Worm (Caenorhabditis elegans): Measurements from ENCODE around the gene K06G5.3.

Gene K06G5.3

ce11 chrX:14255973-14256372, 32.9 kb upstream of the K06G5.3 start, which contains the start of gene E02H4.7:
E02H4.7 (plus strand) TSS chrX:14256273.
- no peak for TF ChIP-seq dmd-8 (GFP tag; IDR thresholded peaks at IDR 0.05)
- no peak for TF ChIP-seq ztf-7 (tag; optimal IDR thresholded peaks at IDR 0.05)
- TF ChIP-seq T26A8.4 (GFP tag; IDR thresholded peaks at IDR 0.05) = no peak
- no peak for TF ChIP-seq mep-1 (tag; optimal IDR thresholded peaks at IDR 0.05)
- no peak for TF ChIP-seq T20F7.1 (GFP tag; optimal IDR thresholded peaks at IDR 0.05)

ce11 chrX:14255031-14255430, 32.0 kb upstream of the K06G5.3 start, which contains the start of gene E02H4.5:
E02H4.5 (minus strand) TSS chrX:14255131.
- no peak for TF ChIP-seq zfp-2 (tag; optimal IDR thresholded peaks at IDR 0.05)
- TF ChIP-seq nhr-111 (GFP tag; optimal IDR thresholded peaks at IDR 0.05) = no peak
- TF ChIP-seq unc-39 (tag; optimal IDR thresholded peaks at IDR 0.05) = no peak
- no peak for TF ChIP-seq spr-1 (tag; optimal IDR thresholded peaks at IDR 0.05)
- TF ChIP-seq saeg-2 (GFP tag; IDR thresholded peaks at IDR 0.05) = no peak

DNA sequence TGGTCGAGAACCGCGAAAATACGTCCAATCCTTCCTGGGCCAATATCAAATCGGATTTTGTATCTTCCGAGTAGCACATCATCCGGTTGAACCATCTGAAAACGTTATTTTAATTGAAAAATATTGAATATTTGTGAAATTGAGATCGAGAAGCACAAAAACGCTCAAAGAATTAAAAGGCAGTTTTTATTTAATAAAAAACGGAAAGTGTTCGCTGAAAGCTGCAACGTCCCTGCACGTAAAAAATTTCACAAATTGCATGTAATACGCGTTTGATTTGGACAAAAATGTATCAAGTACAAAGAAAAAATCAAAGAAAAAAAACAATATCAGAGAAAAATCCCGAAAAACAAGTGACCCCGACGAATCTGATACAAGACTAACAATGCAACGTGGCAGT, 29.0 kb upstream of the K06G5.3 start, which contains the start of gene E02H4.6:
TSS of gene E02H4.6 (minus strand) at position 101 of the 400 bp plus-strand sequence.
- TF ChIP-seq lin-1 (GFP tag; IDR thresholded peaks at IDR 0.05) = no peak
- no peak for TF ChIP-seq F49E8.2 (tag; optimal IDR thresholded peaks at IDR 0.05; ENCODE audit: borderline replicate concordance)
- TF ChIP-seq ceh-32 (tag; optimal IDR thresholded peaks at IDR 0.05; ENCODE audit: poor library complexity) = no peak
- TF ChIP-seq lsy-2 (tag; optimal IDR thresholded peaks at IDR 0.05) = no peak
- no peak for TF ChIP-seq set-16 (GFP tag; IDR thresholded peaks at IDR 0.05)
- no peak for TF ChIP-seq aly-2 (tag; optimal IDR thresholded peaks at IDR 0.05)

DNA sequence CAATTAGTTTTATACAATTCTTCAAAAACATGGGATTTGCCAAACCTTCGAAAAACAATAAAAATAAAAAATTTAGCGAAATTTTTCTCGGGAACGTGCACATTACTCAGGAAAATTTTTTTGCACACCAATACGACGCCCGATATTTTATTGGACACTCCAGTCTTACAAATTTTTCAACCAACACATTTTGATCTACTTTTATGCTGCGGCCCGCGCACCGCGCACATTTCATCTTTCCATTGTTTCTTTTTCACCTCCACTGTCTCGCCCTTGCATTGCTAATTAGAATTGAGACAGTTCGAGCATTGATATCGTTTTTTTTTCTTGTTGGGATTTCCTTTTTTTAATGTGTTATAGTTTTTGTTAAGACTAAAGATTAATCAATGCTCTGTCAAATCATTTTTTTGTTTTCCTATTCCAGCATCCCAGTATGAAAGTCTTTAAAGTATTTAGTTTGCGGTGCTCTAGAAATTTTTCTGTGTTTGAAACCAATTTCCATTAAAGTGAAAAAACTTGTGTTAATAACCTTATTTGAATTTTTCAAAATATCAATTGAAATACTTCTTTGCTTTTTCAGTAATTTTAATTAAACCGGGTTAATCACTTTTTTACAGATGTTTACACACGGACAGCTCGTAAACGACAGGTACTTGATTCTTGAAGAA, 24.5 kb upstream of the K06G5.3 start, which contains the start of gene K04C1.5:
TSS of gene K04C1.5 (plus strand) at position 618 of the 668 bp plus-strand sequence.
- TF ChIP-seq aha-1 (tag) (peak; percentile 58), dve-1 (tag; optimal IDR thresholded peaks at IDR 0.05; ENCODE audit: insufficient read depth) (no peak)

DNA sequence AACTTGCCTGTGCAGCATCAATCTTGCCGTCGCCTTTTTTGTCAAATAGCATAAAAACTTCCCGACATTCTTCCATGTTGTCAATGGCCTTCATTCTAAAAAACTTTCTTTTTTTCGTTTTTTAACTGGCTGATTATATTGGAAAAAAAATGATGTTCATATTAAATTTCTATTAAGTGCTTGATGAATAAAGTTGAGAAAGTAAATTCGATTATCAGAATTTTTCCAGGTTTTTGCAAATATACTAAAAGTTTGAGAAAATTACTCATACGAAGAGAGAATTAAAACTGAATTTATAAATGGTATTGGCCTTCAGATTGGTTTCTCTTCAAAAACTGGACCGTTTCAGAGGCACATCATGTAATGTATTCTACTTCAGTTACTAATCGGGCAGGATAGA, 23.5 kb upstream of the K06G5.3 start, which contains the start of gene mlc-6:
TSS of gene mlc-6 (minus strand) at position 101 of the 400 bp plus-strand sequence.
- TF ChIP-seq spr-3 (GFP tag; optimal IDR thresholded peaks at IDR 0.05) (no peak), nhr-10 (tag; optimal IDR thresholded peaks at IDR 0.05) (no peak)

- peak in 1 of 2 experiments; percentile 16 for TF ChIP-seq unc-62 (GFP tag; optimal IDR thresholded peaks at IDR 0.05 in 1 of 2)
- TF ChIP-seq unc-62 (tag; optimal IDR thresholded peaks at IDR 0.05) = no peak
- TF ChIP-seq lin-29 (GFP tag; IDR thresholded peaks at IDR 0.05) = no peak
- TF ChIP-seq fos-1 (tag; optimal IDR thresholded peaks at IDR 0.05) = no peak
- no peak for TF ChIP-seq lin-38 (GFP tag; IDR thresholded peaks at IDR 0.05)
- TF ChIP-seq lin-13 (GFP tag; optimal IDR thresholded peaks at IDR 0.05) = no peak
- TF ChIP-seq Y5F2A.4 (GFP tag; optimal IDR thresholded peaks at IDR 0.05) = no peak
- TF ChIP-seq D1046.2 (GFP tag; IDR thresholded peaks at IDR 0.05) = no peak
- TF ChIP-seq Y48G9A.11 (GFP tag; IDR thresholded peaks at IDR 0.05) = no peak
- peak; percentile 71 for TF ChIP-seq nhr-28 (tag; optimal IDR thresholded peaks at IDR 0.05)
- peak; percentile 25 for TF ChIP-seq mxl-3 (GFP tag; optimal IDR thresholded peaks at IDR 0.05)
- TF ChIP-seq jun-1 (tag; optimal IDR thresholded peaks at IDR 0.05) = no peak
- TF ChIP-seq snpc-4 (tag; optimal IDR thresholded peaks at IDR 0.05) = no peak
- no peak for TF ChIP-seq saeg-2 (GFP tag; IDR thresholded peaks at IDR 0.05)
- TF ChIP-seq ctbp-1 (GFP tag; IDR thresholded peaks at IDR 0.05) = no peak
- TF ChIP-seq dve-1 (tag; optimal IDR thresholded peaks at IDR 0.05; ENCODE audit: insufficient read depth) = peak; percentile 33
- no peak for TF ChIP-seq pha-4 (GFP tag; IDR thresholded peaks at IDR 0.05)
- TF ChIP-seq pha-4 (tag; optimal IDR thresholded peaks at IDR 0.05) = peak; percentile 14
- TF ChIP-seq daf-8 (GFP tag; IDR thresholded peaks at IDR 0.05) = no peak
- TF ChIP-seq aha-1 (tag) = peak; percentile 70
- no peak for TF ChIP-seq dmd-8 (GFP tag; IDR thresholded peaks at IDR 0.05)
These were observed 21.4 kb upstream of the K06G5.3 start for ce11 chrX:14244493-14244892.

Measured in whole organism, L4 larva.